Fruit fly (Drosophila melanogaster): ENCODE measurements around the gene ATPsynO.
A peak's percentile ranks its signal among the peaks of the same experiment; 100 is the strongest.

Gene ATPsynO

dm6 chr3R:15280619-15281334 lies 15.4 kb downstream of the ATPsynO start (continued):
- TF ChIP-seq CG8319 (GFP tag; optimal IDR thresholded peaks at IDR 0.05) (peak; percentile 54), CG7368 (GFP tag; optimal IDR thresholded peaks at IDR 0.05) (peak; percentile 27), CG11762 (GFP tag; optimal IDR thresholded peaks at IDR 0.05; ENCODE audit: insufficient read depth) (peak; percentile 9), Met (GFP tag; optimal IDR thresholded peaks at IDR 0.05) (peak; percentile 80), CG8119 (GFP tag; IDR thresholded peaks at IDR 0.05) (peak; percentile 58), dsx (GFP tag; optimal IDR thresholded peaks at IDR 0.05; ENCODE audit: poor library complexity, severe bottlenecking) (peak; percentile 15), CG32006 (GFP tag; optimal IDR thresholded peaks at IDR 0.05) (peak; percentile 78), CG4318 (GFP tag; optimal IDR thresholded peaks at IDR 0.05) (peak; percentile 33), Hr4 (GFP tag; optimal IDR thresholded peaks at IDR 0.05) (peak; percentile 67), CG15336 (GFP tag; IDR thresholded peaks at IDR 0.05) (peak; percentile 54; the same call in 1 of the 2 replicates), spab (GFP tag; optimal IDR thresholded peaks at IDR 0.05) (peak; percentile 4), cyc (GFP tag; optimal IDR thresholded peaks at IDR 0.05) (peak; percentile 72), dac (GFP tag; optimal IDR thresholded peaks at IDR 0.05) (peak; percentile 7), acj6 (GFP tag; optimal IDR thresholded peaks at IDR 0.05) (peak; percentile 78), topi (GFP tag; optimal IDR thresholded peaks at IDR 0.05) (peak; percentile 73), CG3032 (tag; optimal IDR thresholded peaks at IDR 0.05) (peak; percentile 18), Ets96B (tag; optimal IDR thresholded peaks at IDR 0.05) (peak; percentile 9), CG9139 (GFP tag; optimal IDR thresholded peaks at IDR 0.05) (no peak), CG10631 (GFP tag; optimal IDR thresholded peaks at IDR 0.05) (peak; percentile 69), Ets21C (GFP tag; optimal IDR thresholded peaks at IDR 0.05) (peak; percentile 52), CG3919 (GFP tag; optimal IDR thresholded peaks at IDR 0.05) (peak; percentile 60), Sox14 (GFP tag; optimal IDR thresholded peaks at IDR 0.05) (peak; percentile 57), CG11902 (GFP tag; optimal IDR thresholded peaks at IDR 0.05) (peak; percentile 39), Eip78C (GFP tag) (peak; percentile 91), Eip75B (GFP tag; optimal IDR thresholded peaks at IDR 0.05) (peak; percentile 58), Hr39 (GFP tag; optimal IDR thresholded peaks at IDR 0.05) (peak; percentile 48)

- no peak for TF ChIP-seq Smox (GFP tag; optimal IDR thresholded peaks at IDR 0.05)
- peak; percentile 44 for TF ChIP-seq Eip78C (GFP tag)
- TF ChIP-seq Sox15 (GFP tag; optimal IDR thresholded peaks at IDR 0.05) = no peak
- no peak for TF ChIP-seq Ets96B (tag; optimal IDR thresholded peaks at IDR 0.05)
Measured at dm6 chr3R:15281335-15281963, 16.1 kb downstream of the ATPsynO start.

- TF ChIP-seq fkh (GFP tag; optimal IDR thresholded peaks at IDR 0.05) (no peak), Blimp-1 (GFP tag; optimal IDR thresholded peaks at IDR 0.05) (no peak)
Measured at dm6 chr3R:15282326-15282725, 16.9 kb downstream of the ATPsynO start.

dm6 chr3R:15282982-15283809 lies 17.8 kb downstream of the ATPsynO start:
- no peak for TF ChIP-seq CG6163 (GFP tag; IDR thresholded peaks at IDR 0.05)
- TF ChIP-seq Eip78C (GFP tag) = peak; percentile 48
- TF ChIP-seq svp (GFP tag) = peak; percentile 62
- no peak for TF ChIP-seq CG8632 (GFP tag; optimal IDR thresholded peaks at IDR 0.05)
- TF ChIP-seq CG15336 (GFP tag; IDR thresholded peaks at IDR 0.05) = no peak
- no peak for TF ChIP-seq CG34406 (GFP tag; optimal IDR thresholded peaks at IDR 0.05)

Data from whole organism, prepupa.